Worm (Caenorhabditis elegans): ENCODE results near the gene mrp-3.

Gene mrp-3

DNA sequence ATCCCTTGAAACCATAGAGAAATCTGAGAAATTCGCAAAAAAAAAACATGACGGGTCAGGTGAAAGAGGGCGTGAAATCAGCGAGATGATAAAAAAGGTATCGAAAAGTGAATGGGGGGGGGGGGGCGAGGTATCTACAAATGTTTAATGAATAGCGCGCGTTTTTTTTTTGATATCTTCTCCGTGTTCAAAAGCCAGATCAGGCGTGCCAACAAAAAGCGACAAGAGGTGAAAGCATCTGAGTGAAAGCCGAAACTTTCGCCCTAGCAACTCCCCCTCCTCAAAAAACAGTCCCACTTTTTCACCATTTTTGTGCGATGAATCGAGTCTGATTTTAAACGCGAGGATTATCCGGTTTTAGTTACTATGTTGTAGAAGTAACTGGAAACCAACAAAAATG is 51.1 kb downstream of the mrp-3 start:
- no peak for TF ChIP-seq unc-62 (GFP tag; optimal IDR thresholded peaks at IDR 0.05 in 1 of 2)
- no peak for TF ChIP-seq unc-62 (tag; optimal IDR thresholded peaks at IDR 0.05)
- TF ChIP-seq tag-97 (GFP tag; IDR thresholded peaks at IDR 0.05), result no peak
- no peak for TF ChIP-seq aha-1 (tag)
- TF ChIP-seq fkh-10 (GFP tag; optimal IDR thresholded peaks at IDR 0.05), result no peak
- TF ChIP-seq spr-1 (tag; optimal IDR thresholded peaks at IDR 0.05), result no peak

DNA sequence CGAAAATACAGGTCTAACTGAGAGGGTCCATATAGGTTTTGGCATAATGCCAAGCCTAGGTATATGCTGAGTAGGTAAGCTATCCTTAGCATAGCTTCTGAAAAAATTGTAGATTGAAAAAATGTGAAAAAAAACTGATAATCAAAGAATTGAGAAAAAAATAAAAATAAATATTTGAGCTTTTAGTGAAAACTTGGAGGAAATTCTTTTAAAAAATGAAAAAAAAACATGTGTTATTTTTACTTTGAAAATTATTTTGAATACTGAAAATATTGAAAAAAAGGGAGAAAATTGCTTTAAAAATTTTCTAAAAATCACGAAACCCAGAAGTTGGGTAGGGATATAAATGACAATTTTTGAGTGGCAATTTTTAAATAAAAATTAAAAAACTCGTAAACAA is 51.6 kb downstream of the mrp-3 start, which contains the start of gene F53H4.3:
F53H4.3 (minus strand) TSS at position 101 of the 400 bp plus-strand sequence.
- TF ChIP-seq mdt-29 (GFP tag; IDR thresholded peaks at IDR 0.05) (no peak), Y5F2A.4 (GFP tag; optimal IDR thresholded peaks at IDR 0.05) (no peak), set-16 (GFP tag; IDR thresholded peaks at IDR 0.05) (no peak), ceh-82 (tag; optimal IDR thresholded peaks at IDR 0.05) (no peak), ceh-28 (tag; optimal IDR thresholded peaks at IDR 0.05) (no peak), F49E8.2 (tag; optimal IDR thresholded peaks at IDR 0.05; ENCODE audit: borderline replicate concordance) (no peak), lim-7 (GFP tag; IDR thresholded peaks at IDR 0.05) (no peak), F37D6.2 (tag; optimal IDR thresholded peaks at IDR 0.05) (no peak), ama-1 (optimal IDR thresholded peaks at IDR 0.05) (no peak), F26F4.8 (GFP tag; conservative IDR thresholded peaks at IDR 0.05) (no peak), zip-2 (tag; optimal IDR thresholded peaks at IDR 0.05) (no peak)

DNA sequence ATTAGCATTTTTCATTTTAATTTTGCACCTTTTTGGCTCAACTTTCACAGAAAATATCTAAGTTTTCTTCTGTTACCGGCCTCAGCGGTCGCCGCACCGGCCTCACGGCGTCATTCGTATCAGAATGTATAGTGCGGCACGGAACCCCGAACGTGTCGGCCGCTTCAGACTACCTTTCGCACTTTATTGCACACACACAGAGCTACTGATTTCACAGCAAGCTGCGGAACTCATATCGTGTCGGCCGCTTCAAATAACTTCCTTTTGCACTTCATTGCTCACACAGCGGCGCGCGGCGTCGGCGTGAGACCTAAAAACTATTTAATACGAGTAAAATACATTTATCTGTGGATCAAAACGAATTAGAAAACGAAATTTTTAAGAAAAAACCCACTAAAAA is 54.6 kb downstream of the mrp-3 start:
- TF ChIP-seq dve-1 (tag; optimal IDR thresholded peaks at IDR 0.05; ENCODE audit: insufficient read depth), result no peak
- no peak for TF ChIP-seq Y105C5A.15 (GFP tag; IDR thresholded peaks at IDR 0.05)
- no peak for TF ChIP-seq ceh-28 (tag; optimal IDR thresholded peaks at IDR 0.05)
- no peak for TF ChIP-seq saeg-2 (GFP tag; IDR thresholded peaks at IDR 0.05)
- TF ChIP-seq ama-1 (optimal IDR thresholded peaks at IDR 0.05), result no peak
- no peak for TF ChIP-seq tag-97 (GFP tag; IDR thresholded peaks at IDR 0.05)
- no peak for TF ChIP-seq php-3 (GFP tag; IDR thresholded peaks at IDR 0.05)
- no peak for TF ChIP-seq ZK546.5 (tag; optimal IDR thresholded peaks at IDR 0.05)
- no peak for TF ChIP-seq F37D6.2 (tag; optimal IDR thresholded peaks at IDR 0.05)
- no peak for TF ChIP-seq nhr-6 (tag; optimal IDR thresholded peaks at IDR 0.05)

DNA sequence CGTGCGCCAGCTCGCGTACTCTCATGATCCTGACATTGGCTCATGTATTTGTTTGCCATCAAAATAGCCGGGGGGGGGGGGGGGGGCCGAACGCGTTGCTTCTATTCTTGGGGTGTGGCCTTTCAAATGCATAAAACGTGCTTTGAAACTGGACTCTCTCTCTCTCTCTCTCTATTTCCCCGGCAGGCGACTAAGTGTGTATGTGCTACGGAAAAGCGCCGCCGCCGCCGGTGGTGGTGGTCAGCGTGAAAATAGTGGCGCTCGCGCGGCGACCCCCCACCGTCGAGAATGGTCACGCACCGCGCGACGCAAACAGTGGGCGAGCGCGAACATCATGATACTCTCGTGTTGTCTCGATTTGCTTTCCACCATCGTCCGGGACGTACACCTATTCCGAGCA is 58.1 kb downstream of the mrp-3 start:
- TF ChIP-seq hlh-30 (tag; optimal IDR thresholded peaks at IDR 0.05; ENCODE audit: insufficient read depth), result peak; percentile 14
- peak; percentile 21 for TF ChIP-seq hlh-11 (tag; optimal IDR thresholded peaks at IDR 0.05)
- no peak for TF ChIP-seq ZK546.5 (tag; optimal IDR thresholded peaks at IDR 0.05)
- TF ChIP-seq nhr-237 (tag; optimal IDR thresholded peaks at IDR 0.05), result no peak
- TF ChIP-seq T26A8.4 (GFP tag; IDR thresholded peaks at IDR 0.05), result no peak
- TF ChIP-seq lin-39 (tag; optimal IDR thresholded peaks at IDR 0.05), result no peak
- no peak for TF ChIP-seq Y5F2A.4 (GFP tag; optimal IDR thresholded peaks at IDR 0.05)
- TF ChIP-seq dpl-1 (GFP tag; optimal IDR thresholded peaks at IDR 0.05), result no peak
- no peak for TF ChIP-seq daf-12 (tag; optimal IDR thresholded peaks at IDR 0.05)
- no peak for TF ChIP-seq F44E2.7 (GFP tag; IDR thresholded peaks at IDR 0.05)
- no peak for TF ChIP-seq mdt-29 (GFP tag; IDR thresholded peaks at IDR 0.05)
- no peak for TF ChIP-seq cey-2 (tag; optimal IDR thresholded peaks at IDR 0.05; ENCODE audit: borderline replicate concordance, insufficient read depth)
- TF ChIP-seq dmd-6 (GFP tag; IDR thresholded peaks at IDR 0.05), result no peak
- no peak for TF ChIP-seq dve-1 (tag; optimal IDR thresholded peaks at IDR 0.05; ENCODE audit: insufficient read depth)
- TF ChIP-seq nhr-102 (tag; optimal IDR thresholded peaks at IDR 0.05), result no peak
- no peak for TF ChIP-seq dmd-9 (GFP tag; IDR thresholded peaks at IDR 0.05)
- TF ChIP-seq snpc-4 (tag; optimal IDR thresholded peaks at IDR 0.05), result no peak
- no peak for TF ChIP-seq ceh-44 (GFP tag; IDR thresholded peaks at IDR 0.05)
- no peak for TF ChIP-seq nhr-28 (tag; optimal IDR thresholded peaks at IDR 0.05)
- no peak for TF ChIP-seq saeg-2 (GFP tag; IDR thresholded peaks at IDR 0.05)
- TF ChIP-seq ctbp-1 (GFP tag; IDR thresholded peaks at IDR 0.05), result no peak
- no peak for TF ChIP-seq fos-1 (tag; optimal IDR thresholded peaks at IDR 0.05)
- TF ChIP-seq nhr-11 (tag; optimal IDR thresholded peaks at IDR 0.05), result no peak
- peak; percentile 89 for TF ChIP-seq set-16 (GFP tag; IDR thresholded peaks at IDR 0.05)
- no peak for TF ChIP-seq ceh-62 (tag; optimal IDR thresholded peaks at IDR 0.05)
- TF ChIP-seq spr-1 (tag; optimal IDR thresholded peaks at IDR 0.05), result no peak
- TF ChIP-seq aly-2 (tag; optimal IDR thresholded peaks at IDR 0.05), result no peak
- peak; percentile 81 for TF ChIP-seq aha-1 (tag)
- no peak for TF ChIP-seq spr-3 (GFP tag; optimal IDR thresholded peaks at IDR 0.05)
- no peak for TF ChIP-seq mdl-1 (tag; optimal IDR thresholded peaks at IDR 0.05)
- TF ChIP-seq D1046.2 (GFP tag; IDR thresholded peaks at IDR 0.05), result no peak
- TF ChIP-seq lim-7 (GFP tag; IDR thresholded peaks at IDR 0.05), result no peak
